Worm (Caenorhabditis elegans) whole organism, L4 larva: Measurements from ENCODE around the gene C25G4.8.
"Not testable (repeated sequence)": the region's sequence is repeated elsewhere in the genome, so short reads cannot be mapped to it uniquely, and the experiment has no call there.

Experiments
- ZK337.2 ChIP-seq: fragments of 200-800 bp; sonication (Bioruptor generic); IDR thresholded peaks from 2 replicates; pipeline ENCODE4 v1.3.6; 2022; ENCODE audit warnings: missing genetic modification reagents, missing genetic modification characterization, missing compliant biosample characterization
- ama-1 ChIP-seq: fragments of 150-350 bp; optimal IDR thresholded peaks from 2 replicates; lab custom pipeline; 2014; ENCODE audit warnings: inconsistent platforms, mixed read lengths
- arid-1 ChIP-seq: fragments of 200-800 bp; sonication (Bioruptor generic); conservative IDR thresholded peaks from 2 replicates; pipeline ENCODE4 v1.3.6; 2022; ENCODE audit warnings: missing genetic modification reagents, missing genetic modification characterization, missing compliant biosample characterization
- ceh-62 ChIP-seq: sonication (generic microtip); optimal IDR thresholded peaks from 2 replicates; lab custom pipeline; 2017; ENCODE audit warnings: missing biosample characterization, missing genetic modification characterization
- daf-16 ChIP-seq, 3 experiments: sonication (generic microtip); optimal IDR thresholded peaks; 2 replicates each; lab custom pipeline; 2016 to 2017; ENCODE audit warnings: missing genetic modification characterization in 3 of 3, missing genetic modification reagents in 3 of 3, mild to moderate bottlenecking in 2 of 3, missing compliant biosample characterization in 2 of 3, missing biosample characterization in 1 of 3, moderate library complexity in 1 of 3
- dpl-1 ChIP-seq: fragments of 150-350 bp; optimal IDR thresholded peaks from 2 replicates; lab custom pipeline; 2014; ENCODE audit warnings: missing biosample characterization, missing genetic modification reagents, missing genetic modification characterization
- duxl-1 ChIP-seq: sonication (generic microtip); optimal IDR thresholded peaks from 2 replicates; lab custom pipeline; 2016; ENCODE audit warnings: mild to moderate bottlenecking, missing genetic modification characterization, moderate library complexity, missing compliant biosample characterization; ENCODE audit not compliant: poor library complexity
- egl-27 ChIP-seq: sonication (generic microtip); optimal IDR thresholded peaks from 3 replicates; lab custom pipeline; 2017; ENCODE audit warnings: missing biosample characterization, missing genetic modification reagents, missing genetic modification characterization
- fkh-10 ChIP-seq: fragments of 150-350 bp; optimal IDR thresholded peaks from 2 replicates; lab custom pipeline; 2014; ENCODE audit warnings: missing biosample characterization, missing genetic modification reagents, missing genetic modification characterization
- gei-8 ChIP-seq: fragments of 200-800 bp; sonication (Bioruptor generic); optimal IDR thresholded peaks from 2 replicates; lab custom pipeline; 2018; ENCODE audit warnings: mild to moderate bottlenecking, missing genetic modification characterization, missing compliant biosample characterization
- hlh-11 ChIP-seq: fragments of 200-800 bp; sonication (Bioruptor generic); optimal IDR thresholded peaks from 2 replicates; lab custom pipeline; 2018; ENCODE audit warnings: mild to moderate bottlenecking, missing genetic modification characterization, missing compliant biosample characterization
- hmg-1.1 ChIP-seq: fragments of 200-800 bp; sonication (Bioruptor generic); IDR thresholded peaks from 2 replicates; pipeline ENCODE4 v1.3.6; 2022; ENCODE audit warnings: missing genetic modification reagents, missing genetic modification characterization, missing compliant biosample characterization
- jun-1 ChIP-seq: fragments of 150-350 bp; optimal IDR thresholded peaks from 2 replicates; lab custom pipeline; 2014; ENCODE audit warnings: missing biosample characterization, missing genetic modification reagents, missing genetic modification characterization
- lin-38 ChIP-seq: fragments of 200-800 bp; sonication (Bioruptor generic); IDR thresholded peaks from 2 replicates; pipeline ENCODE4 v1.3.6; 2022; ENCODE audit warnings: missing genetic modification reagents, missing genetic modification characterization, missing compliant biosample characterization
- lin-39 ChIP-seq: fragments of 150-350 bp; optimal IDR thresholded peaks from 2 replicates; lab custom pipeline; 2014; ENCODE audit warnings: missing biosample characterization, missing genetic modification reagents, missing genetic modification characterization
- lsy-2 ChIP-seq, 2 experiments: fragments of 150-350 bp in 1 of 2; sonication (generic microtip) in 1 of 2; optimal IDR thresholded peaks; 2 replicates each; lab custom pipeline; 2014 to 2017; ENCODE audit warnings: missing biosample characterization in 2 of 2, missing genetic modification characterization in 2 of 2
- madf-9 ChIP-seq: fragments of 200-800 bp; sonication (Bioruptor generic); conservative IDR thresholded peaks from 2 replicates; pipeline ENCODE4 v1.3.6; 2022; ENCODE audit warnings: missing genetic modification reagents, missing genetic modification characterization, missing compliant biosample characterization
- nhr-102 ChIP-seq: sonication (generic microtip); optimal IDR thresholded peaks from 2 replicates; lab custom pipeline; 2016; ENCODE audit warnings: mild to moderate bottlenecking, missing genetic modification characterization, moderate library complexity, missing compliant biosample characterization
- nhr-11 ChIP-seq: fragments of 150-350 bp; optimal IDR thresholded peaks from 2 replicates; lab custom pipeline; 2014; ENCODE audit warnings: missing biosample characterization, missing genetic modification characterization
- nhr-48 ChIP-seq: sonication (generic microtip); optimal IDR thresholded peaks from 2 replicates; lab custom pipeline; 2016; ENCODE audit warnings: mild to moderate bottlenecking, missing genetic modification characterization, missing compliant biosample characterization
- nhr-76 ChIP-seq: fragments of 150-350 bp; optimal IDR thresholded peaks from 2 replicates; lab custom pipeline; 2014; ENCODE audit warnings: missing biosample characterization, missing genetic modification characterization
- php-3 ChIP-seq: fragments of 200-800 bp; sonication (Bioruptor generic); IDR thresholded peaks from 2 replicates; pipeline ENCODE4 v1.3.6; 2022; ENCODE audit warnings: missing genetic modification reagents, missing genetic modification characterization, missing compliant biosample characterization
- rbr-2 ChIP-seq: sonication (generic microtip); optimal IDR thresholded peaks from 2 replicates; lab custom pipeline; 2016; ENCODE audit warnings: missing genotype, missing genetic modification characterization, missing compliant biosample characterization
- set-16 ChIP-seq: fragments of 200-800 bp; sonication (Bioruptor generic); IDR thresholded peaks from 2 replicates; pipeline ENCODE4 v1.3.6; 2022; ENCODE audit warnings: missing genetic modification reagents, missing genetic modification characterization, missing compliant biosample characterization
- skn-1 ChIP-seq: fragments of 150-350 bp; optimal IDR thresholded peaks from 2 replicates; lab custom pipeline; 2014; ENCODE audit warnings: missing biosample characterization, missing genetic modification characterization
- spr-1 ChIP-seq: sonication (generic microtip); optimal IDR thresholded peaks from 2 replicates; lab custom pipeline; 2016; ENCODE audit warnings: mild to moderate bottlenecking, missing genetic modification characterization, missing compliant biosample characterization
- spr-3 ChIP-seq: fragments of 200-800 bp; sonication (Bioruptor generic); optimal IDR thresholded peaks from 2 replicates; lab custom pipeline; 2018; ENCODE audit warnings: mild to moderate bottlenecking, missing genetic modification characterization, missing compliant biosample characterization
- tra-1 ChIP-seq: fragments of 200-800 bp; sonication (Bioruptor generic); IDR thresholded peaks from 2 replicates; pipeline ENCODE4 v1.3.6; 2022; ENCODE audit warnings: missing genetic modification reagents, missing genetic modification characterization, missing compliant biosample characterization
- unc-130 ChIP-seq: sonication (generic microtip); optimal IDR thresholded peaks from 2 replicates; lab custom pipeline; 2016; ENCODE audit warnings: missing genetic modification reagents, missing genetic modification characterization, missing compliant biosample characterization
- unc-39 ChIP-seq: sonication (generic microtip); optimal IDR thresholded peaks from 2 replicates; lab custom pipeline; 2017; ENCODE audit warnings: missing biosample characterization, missing genetic modification characterization
- unc-62 ChIP-seq, 3 experiments: fragments of 150-350 bp in 1 of 3; sonication (generic microtip); optimal IDR thresholded peaks in 2 of 3; peaks in 1 of 3; 1 replicate in 1 of 3; 2 replicates in 2 of 3; lab custom pipeline; 2014 to 2017; ENCODE audit warnings: missing biosample characterization in 3 of 3, missing genetic modification characterization in 3 of 3, missing genetic modification reagents in 3 of 3, missing genotype in 1 of 3
- zfp-2 ChIP-seq: sonication (generic microtip); optimal IDR thresholded peaks from 2 replicates; lab custom pipeline; 2016; ENCODE audit warnings: mild to moderate bottlenecking, missing genetic modification characterization, missing compliant biosample characterization
- ztf-11 ChIP-seq: fragments of 150-350 bp; optimal IDR thresholded peaks from 2 replicates; lab custom pipeline; 2014; ENCODE audit warnings: missing biosample characterization, missing genetic modification characterization

Gene C25G4.8

ce11 chrIV:12463370-12463769 lies at the start of gene C25G4.8:
Gene C25G4.8, minus strand, starts transcription at chrIV:12463470.
- TF ChIP-seq unc-130 (GFP tag; lab: Kevin White, UChicago): no peak
- TF ChIP-seq nhr-11 (tag; lab: Kevin White, UChicago): no peak
- no peak for TF ChIP-seq dpl-1 (GFP tag; lab: Kevin White, UChicago)
- TF ChIP-seq hlh-11 (tag; lab: Kevin White, UChicago): no peak
- TF ChIP-seq tra-1 (GFP tag; lab: Robert Waterston, UW): no peak
- TF ChIP-seq ZK337.2: no peak
- TF ChIP-seq lsy-2 (tag; optimal IDR thresholded peaks at IDR 0.05; lab: Kevin White, UChicago): no peak
- no peak for TF ChIP-seq lin-39
- no peak for TF ChIP-seq nhr-48
- no peak for TF ChIP-seq lin-38 (GFP tag; lab: Robert Waterston, UW)
- TF ChIP-seq hmg-1.1 (GFP tag; lab: Robert Waterston, UW): no peak
- TF ChIP-seq egl-27 (tag; lab: Kevin White, UChicago): no peak
- TF ChIP-seq skn-1 (tag; lab: Kevin White, UChicago): no peak

ce11 chrIV:12505397-12505796 lies 42.1 kb upstream of the C25G4.8 start, which contains the start of gene sru-17:
Gene sru-17, plus strand, starts transcription at chrIV:12505697.
- TF ChIP-seq madf-9 (GFP tag; lab: Robert Waterston, UW); php-3 (GFP tag; lab: Robert Waterston, UW); unc-62 (GFP tag; optimal IDR thresholded peaks at IDR 0.05 in 1 of 2; lab: Kevin White, UChicago); unc-62 (tag; optimal IDR thresholded peaks at IDR 0.05; lab: Kevin White, UChicago): not testable (repeated sequence)

ce11 chrIV:12501956-12502355 lies 38.7 kb upstream of the C25G4.8 start, which contains the start of gene sru-18:
Gene sru-18, plus strand, starts transcription at chrIV:12502256.
- TF ChIP-seq spr-3 (GFP tag; lab: Kevin White, UChicago): no peak
- no peak for TF ChIP-seq rbr-2 (tag; lab: Kevin White, UChicago)
- TF ChIP-seq nhr-76 (tag; lab: Kevin White, UChicago): no peak
- TF ChIP-seq spr-1 (tag; lab: Kevin White, UChicago): no peak
- no peak for TF ChIP-seq gei-8 (GFP tag; lab: Kevin White, UChicago)
- TF ChIP-seq skn-1 (tag; lab: Kevin White, UChicago): no peak
- no peak for TF ChIP-seq zfp-2 (tag; lab: Kevin White, UChicago)
- TF ChIP-seq set-16 (GFP tag; lab: Robert Waterston, UW): no peak
- TF ChIP-seq, all 104 proteins: peak for 0

- TF ChIP-seq jun-1 (tag; lab: Kevin White, UChicago) (no peak), ceh-62 (tag; lab: Kevin White, UChicago) (no peak), duxl-1 (tag; lab: Kevin White, UChicago) (no peak), ztf-11 (tag; lab: Kevin White, UChicago) (no peak), ama-1 (lab: Kevin White, UChicago) (no peak), unc-130 (GFP tag; lab: Kevin White, UChicago) (no peak), nhr-102 (tag; lab: Kevin White, UChicago) (no peak)
- TF ChIP-seq, all 104 proteins: peak for 0
These were observed 35.0 kb upstream of the C25G4.8 start, which contains the start of gene sru-19 for ce11 chrIV:12498238-12498637. Gene sru-19, plus strand, starts transcription at chrIV:12498538.

ce11 chrIV:12495196-12495595 lies 31.9 kb upstream of the C25G4.8 start, which contains the start of gene sru-20:
Gene sru-20, plus strand, starts transcription at chrIV:12495496.
- TF ChIP-seq arid-1 (GFP tag; lab: Robert Waterston, UW): no peak
- TF ChIP-seq fkh-10: no peak
- no peak for TF ChIP-seq unc-39 (tag; lab: Kevin White, UChicago)
- TF ChIP-seq daf-16 (GFP tag; optimal IDR thresholded peaks at IDR 0.05; lab: Kevin White, UChicago): no peak
- no peak for TF ChIP-seq daf-16 (tag; optimal IDR thresholded peaks at IDR 0.05; lab: Kevin White, UChicago)
- TF ChIP-seq, all 104 proteins: peak for 0
